Worm (Caenorhabditis elegans) whole organism, L2 larva: ENCODE results near the gene slc-25A18.1.

Experiments
- ceh-82 ChIP-seq: fragments of 150-350 bp; optimal IDR thresholded peaks from 2 replicates; lab custom pipeline; 2014; ENCODE audit warnings: missing biosample characterization, missing genetic modification characterization
- crh-2 ChIP-seq: sonication (generic microtip); optimal IDR thresholded peaks from 2 replicates; lab custom pipeline; 2017; ENCODE audit warnings: missing biosample characterization, missing genetic modification characterization
- elt-3 ChIP-seq: sonication (generic microtip); optimal IDR thresholded peaks from 2 replicates; lab custom pipeline; 2017; ENCODE audit warnings: missing biosample characterization, missing genetic modification characterization
- lin-39 ChIP-seq: fragments of 150-350 bp; optimal IDR thresholded peaks from 2 replicates; lab custom pipeline; 2014; ENCODE audit warnings: missing biosample characterization, missing genetic modification reagents, missing genetic modification characterization
- nhr-11 ChIP-seq: fragments of 150-350 bp; optimal IDR thresholded peaks from 2 replicates; lab custom pipeline; 2014; ENCODE audit warnings: missing biosample characterization, missing genetic modification characterization

DNA sequence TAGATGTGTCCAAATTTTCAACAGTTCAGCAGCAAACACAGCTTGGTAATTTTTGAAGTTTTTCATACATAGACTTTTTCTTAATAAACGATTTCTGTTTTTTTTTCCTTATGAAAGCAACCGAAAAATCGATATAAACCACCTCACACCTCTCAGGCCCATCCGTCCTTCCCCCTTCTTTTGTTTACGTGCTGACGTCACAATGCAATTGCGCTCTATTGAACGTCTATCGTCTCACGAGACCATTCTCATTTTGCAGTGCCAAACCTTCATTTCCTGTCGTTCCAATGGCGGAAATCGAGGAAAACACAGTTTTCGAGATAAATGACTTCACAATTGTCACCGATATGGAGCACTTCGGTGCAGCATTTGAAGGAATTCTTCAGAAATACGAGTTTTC is 20.5 kb downstream of the slc-25A18.1 start, which contains the start of gene rbg-1:
- no peak for TF ChIP-seq ceh-82
- no peak for TF ChIP-seq lin-39 (tag; lab: Kevin White, UChicago)
- no peak for TF ChIP-seq elt-3 (tag; lab: Kevin White, UChicago)
- no peak for TF ChIP-seq nhr-11 (tag; lab: Kevin White, UChicago)
- peak; percentile 96 for TF ChIP-seq crh-2 (tag; lab: Kevin White, UChicago)
